Fruit fly (Drosophila melanogaster): Measurements from ENCODE around the gene PlexB.

The PlexB gene

dm6 chr4:76157-76556, 32.6 kb upstream of the PlexB start:
- TF ChIP-seq CG32006 (GFP tag; optimal IDR thresholded peaks at IDR 0.05) = no peak

DNA sequence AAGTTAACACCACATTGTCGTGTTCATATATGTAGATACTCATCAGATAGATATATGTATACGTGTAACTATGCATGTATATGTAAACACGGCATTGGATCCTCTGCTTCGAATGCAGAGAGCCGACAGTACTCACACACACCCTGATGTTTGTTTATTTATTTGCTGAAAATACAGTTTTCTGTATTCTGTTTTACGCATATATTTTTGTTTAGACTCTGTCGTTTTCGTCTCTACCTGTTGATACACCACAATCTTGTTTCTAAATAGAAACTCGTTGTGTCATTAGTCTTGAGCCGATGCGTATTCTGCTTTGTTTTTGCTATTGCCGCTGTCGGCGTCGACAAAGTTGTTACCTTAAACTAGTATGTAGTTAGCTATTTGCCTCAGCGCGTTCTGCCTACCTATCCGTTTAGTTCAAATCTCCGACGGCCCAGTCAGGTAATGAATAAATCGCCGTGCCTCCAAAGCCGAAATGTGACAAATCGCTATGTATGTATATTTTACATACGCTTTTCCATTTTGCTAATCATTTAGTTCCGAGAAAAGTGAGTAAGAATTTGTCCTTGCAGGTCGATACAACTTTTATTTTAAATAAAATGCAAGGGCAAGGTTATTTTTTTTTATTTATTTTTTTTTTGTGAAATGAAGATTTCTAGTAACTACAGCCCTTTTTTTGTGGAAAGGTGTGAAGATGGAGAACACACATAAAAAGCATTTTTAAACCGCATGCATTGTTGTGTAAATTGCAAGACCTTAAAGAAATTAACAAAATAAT, 26.7 kb upstream of the PlexB start:
- no peak for TF ChIP-seq eg (GFP tag; IDR thresholded peaks at IDR 0.05)
- TF ChIP-seq CG8632 (GFP tag; optimal IDR thresholded peaks at IDR 0.05) = no peak
- no peak for TF ChIP-seq CG34406 (GFP tag; optimal IDR thresholded peaks at IDR 0.05)
- TF ChIP-seq CG4318 (GFP tag; optimal IDR thresholded peaks at IDR 0.05) = no peak
- peak; percentile 10 for TF ChIP-seq dsx (GFP tag; optimal IDR thresholded peaks at IDR 0.05; ENCODE audit: poor library complexity, severe bottlenecking)
- no peak for TF ChIP-seq Ets21C (GFP tag; optimal IDR thresholded peaks at IDR 0.05)
- TF ChIP-seq Eip78C (GFP tag) = no peak
- TF ChIP-seq fkh (GFP tag; optimal IDR thresholded peaks at IDR 0.05) = peak; percentile 88

- TF ChIP-seq cyc (GFP tag; optimal IDR thresholded peaks at IDR 0.05) (no peak), CG6854 (GFP tag; optimal IDR thresholded peaks at IDR 0.05) (peak; percentile 66), vri (GFP tag; optimal IDR thresholded peaks at IDR 0.05) (peak; percentile 9), Eip78C (GFP tag) (peak; percentile 74), Hr39 (GFP tag; optimal IDR thresholded peaks at IDR 0.05) (no peak), Met (GFP tag; optimal IDR thresholded peaks at IDR 0.05) (peak; percentile 15), CG9139 (GFP tag; optimal IDR thresholded peaks at IDR 0.05) (peak; percentile 36), svp (GFP tag) (peak; percentile 84), CG31627 (GFP tag; optimal IDR thresholded peaks at IDR 0.05) (no peak), Sox14 (GFP tag; optimal IDR thresholded peaks at IDR 0.05) (peak; percentile 1), Smox (GFP tag; optimal IDR thresholded peaks at IDR 0.05) (peak; percentile 2), Eip93F (GFP tag; optimal IDR thresholded peaks at IDR 0.05) (peak; percentile 35), ss (GFP tag; optimal IDR thresholded peaks at IDR 0.05) (peak; percentile 50 to 54), CG34406 (GFP tag; optimal IDR thresholded peaks at IDR 0.05) (no peak), Sox102F (GFP tag; optimal IDR thresholded peaks at IDR 0.05) (peak; percentile 60), CG4318 (GFP tag; optimal IDR thresholded peaks at IDR 0.05) (no peak), fkh (GFP tag; optimal IDR thresholded peaks at IDR 0.05) (peak; percentile 66), CG6792 (GFP tag; optimal IDR thresholded peaks at IDR 0.05) (no peak), CG15336 (GFP tag; IDR thresholded peaks at IDR 0.05) (peak; percentile 6; the same call in 1 of the 2 replicates), Ets96B (tag; optimal IDR thresholded peaks at IDR 0.05) (no peak), Ets21C (GFP tag; optimal IDR thresholded peaks at IDR 0.05) (no peak), Sox15 (GFP tag; optimal IDR thresholded peaks at IDR 0.05) (no peak), eg (GFP tag; IDR thresholded peaks at IDR 0.05) (no peak), CG10669 (GFP tag; optimal IDR thresholded peaks at IDR 0.05) (no peak)
Observed at dm6 chr4:68949-69742, 25.6 kb upstream of the PlexB start, which contains the start of gene pan. Gene pan (plus strand): TSS chr4:69326.

dm6 chr4:68184-68948, 24.8 kb upstream of the PlexB start:
- TF ChIP-seq spab (GFP tag; optimal IDR thresholded peaks at IDR 0.05) = no peak
- peak; percentile 56 for TF ChIP-seq Eip78C (GFP tag)
- no peak for TF ChIP-seq CG11294 (GFP tag; IDR thresholded peaks at IDR 0.05)
